Fruit fly (Drosophila melanogaster) whole organism, adult: ENCODE data around the gene RpL23A.

Source experiments
- CG1620 ChIP-seq: fragments of 200-800 bp; sonication (Bioruptor generic); optimal IDR thresholded peaks from 2 replicates; lab custom pipeline; 2016; ENCODE audit warnings: missing biosample characterization, missing genetic modification characterization
- kay ChIP-seq: fragments of 200-800 bp; sonication (Bioruptor generic); peaks from one replicate; lab custom pipeline; 2016; ENCODE audit warnings: missing biosample characterization, missing genetic modification characterization, borderline replicate concordance

dm6 chr3L:1639185-1639812, 29.2 kb downstream of the RpL23A start, which contains the start of the genes Mettl2 and Bgb:
- TF ChIP-seq kay (GFP tag; lab: Kevin White, UChicago) (no peak), CG1620 (peak; percentile 83)
